Fruit fly (Drosophila melanogaster) whole organism, embryonic: ENCODE measurements around the gene CG46309.

ENCODE experiments used
- Blimp-1 ChIP-seq: fragments of 200-800 bp; sonication (Bioruptor generic); optimal IDR thresholded peaks from 3 replicates; lab custom pipeline; 2018; ENCODE audit warnings: missing biosample characterization, missing genetic modification characterization, mild to moderate bottlenecking, moderate library complexity, missing genetic modification reagents
- BtbVII ChIP-seq: fragments of 200-800 bp; sonication (Bioruptor generic); optimal IDR thresholded peaks from 3 replicates; lab custom pipeline; 2017; ENCODE audit warnings: missing biosample characterization, mild to moderate bottlenecking, missing genetic modification characterization
- CG10366 ChIP-seq: fragments of 200-800 bp; sonication (Bioruptor generic); IDR thresholded peaks from 2 replicates; pipeline ENCODE4 v1.3.6; 2022; ENCODE audit warnings: missing biosample characterization, missing genetic modification characterization
- CG12071 ChIP-seq: fragments of 200-800 bp; sonication (Bioruptor generic); optimal IDR thresholded peaks from 3 replicates; lab custom pipeline; 2018; ENCODE audit warnings: missing biosample characterization, mild to moderate bottlenecking, missing genetic modification characterization
- CG15601 ChIP-seq: fragments of 200-800 bp; sonication (Bioruptor generic); optimal IDR thresholded peaks from 3 replicates; lab custom pipeline; 2019; ENCODE audit warnings: missing biosample characterization, mild to moderate bottlenecking, missing genetic modification characterization, moderate library complexity
- CG17568 ChIP-seq: fragments of 200-800 bp; sonication (Bioruptor generic); optimal IDR thresholded peaks from 2 replicates; lab custom pipeline; 2018; ENCODE audit warnings: missing biosample characterization, mild to moderate bottlenecking, missing genetic modification characterization, moderate library complexity
- CG18476 ChIP-seq: fragments of 200-800 bp; sonication (Bioruptor generic); optimal IDR thresholded peaks from 2 replicates; lab custom pipeline; 2016; ENCODE audit warnings: missing biosample characterization, mild to moderate bottlenecking, missing genetic modification characterization
- CG2129 ChIP-seq: fragments of 200-800 bp; sonication (Bioruptor generic); IDR thresholded peaks from 2 replicates; pipeline ENCODE4 v1.3.6; 2022; ENCODE audit warnings: missing biosample characterization, missing genetic modification characterization; ENCODE audit not compliant: partially characterized antibody
- CG2199 ChIP-seq: fragments of 200-800 bp; sonication (Bioruptor generic); IDR thresholded peaks from 3 replicates; pipeline ENCODE4 v1.3.6; 2022; ENCODE audit warnings: missing biosample characterization, missing genetic modification characterization
- CG32532 ChIP-seq: fragments of 200-800 bp; sonication (Bioruptor generic); IDR thresholded peaks from 2 replicates; pipeline ENCODE4 v1.3.6; 2022; ENCODE audit warnings: missing biosample characterization, missing genetic modification characterization
- CG34376 ChIP-seq: fragments of 200-800 bp; sonication (Bioruptor generic); optimal IDR thresholded peaks from 2 replicates; lab custom pipeline; 2018; ENCODE audit warnings: missing biosample characterization, mild to moderate bottlenecking, missing genetic modification characterization
- CG8924 ChIP-seq: fragments of 200-800 bp; optimal IDR thresholded peaks from 3 replicates; lab custom pipeline; 2019; ENCODE audit warnings: missing biosample characterization, mild to moderate bottlenecking, missing genetic modification characterization, moderate library complexity
- CkIIα-i1 ChIP-seq: fragments of 200-800 bp; sonication (Bioruptor generic); IDR thresholded peaks from 2 replicates; pipeline ENCODE4 v1.3.6; 2022; ENCODE audit warnings: missing biosample characterization, missing genetic modification characterization
- CrebB ChIP-seq: fragments of 200-800 bp; sonication (Bioruptor generic); optimal IDR thresholded peaks from 3 replicates; lab custom pipeline; 2018; ENCODE audit warnings: missing biosample characterization, mild to moderate bottlenecking, missing genetic modification characterization
- Dp ChIP-seq: fragments of 200-800 bp; sonication (Bioruptor generic); optimal IDR thresholded peaks from 2 replicates; lab custom pipeline; 2018; ENCODE audit warnings: missing biosample characterization, mild to moderate bottlenecking, missing genetic modification characterization, moderate library complexity
- Hmr ChIP-seq: fragments of 200-800 bp; sonication (Bioruptor generic); optimal IDR thresholded peaks from 3 replicates; lab custom pipeline; 2017; ENCODE audit warnings: mild to moderate bottlenecking, missing biosample characterization, missing genetic modification reagents, missing genetic modification characterization
- MBD-R2 ChIP-seq: fragments of 200-800 bp; sonication (Bioruptor generic); IDR thresholded peaks from 2 replicates; pipeline ENCODE4 v1.3.6; 2022; ENCODE audit warnings: missing biosample characterization, missing genetic modification characterization
- Med ChIP-seq: fragments of 200-800 bp; sonication (Bioruptor generic); peaks from one replicate; lab custom pipeline; 2016; ENCODE audit warnings: missing biosample characterization, missing genetic modification characterization, mild to moderate bottlenecking, inconsistent platforms, moderate library complexity
- Nf-YC ChIP-seq: fragments of 200-800 bp; optimal IDR thresholded peaks from 3 replicates; lab custom pipeline; 2019; ENCODE audit warnings: missing biosample characterization, mild to moderate bottlenecking, missing genetic modification characterization, moderate library complexity
- Oli ChIP-seq: fragments of 200-800 bp; sonication (Bioruptor generic); optimal IDR thresholded peaks from 2 replicates; lab custom pipeline; 2018; ENCODE audit warnings: missing biosample characterization, mild to moderate bottlenecking, missing genetic modification characterization, moderate library complexity
- Pdp1 ChIP-seq, 2 experiments: fragments of 200-800 bp; sonication (Bioruptor generic); optimal IDR thresholded peaks; 3 replicates each; lab custom pipeline; 2016; ENCODE audit warnings: missing biosample characterization in 2 of 2, missing genetic modification characterization in 2 of 2, mild to moderate bottlenecking in 1 of 2, moderate library complexity in 1 of 2
- Trl ChIP-seq, 3 experiments: fragments of >200 bp in 2 of 3; fragments of 200-800 bp in 1 of 3; sonication (Bioruptor generic) in 1 of 3; optimal IDR thresholded peaks; 2 replicates in 1 of 3; 3 replicates in 2 of 3; lab custom pipeline; 2016 to 2017; ENCODE audit warnings: missing biosample characterization in 1 of 3, missing genetic modification characterization in 1 of 3
- ab ChIP-seq: fragments of 200-800 bp; sonication (Bioruptor generic); optimal IDR thresholded peaks from 2 replicates; lab custom pipeline; 2016; ENCODE audit warnings: missing biosample characterization, missing genetic modification characterization
- abd-A ChIP-seq: fragments of 200-800 bp; sonication (Bioruptor generic); optimal IDR thresholded peaks from 3 replicates; lab custom pipeline; 2019; ENCODE audit warnings: missing biosample characterization, mild to moderate bottlenecking, missing genetic modification characterization, moderate library complexity
- cg ChIP-seq: fragments of 200-800 bp; sonication (Bioruptor generic); optimal IDR thresholded peaks from 3 replicates; lab custom pipeline; 2019; ENCODE audit warnings: missing biosample characterization, mild to moderate bottlenecking, missing genetic modification characterization, moderate library complexity
- danr ChIP-seq: fragments of 200-800 bp; sonication (Bioruptor generic); IDR thresholded peaks from 2 replicates; pipeline ENCODE4 v1.3.6; 2022; ENCODE audit warnings: missing biosample characterization, missing genetic modification characterization
- disco-r ChIP-seq: fragments of 200-800 bp; sonication (Bioruptor generic); optimal IDR thresholded peaks from 2 replicates; lab custom pipeline; 2016; ENCODE audit warnings: missing biosample characterization, missing genetic modification characterization
- ewg ChIP-seq: fragments of 200-800 bp; sonication (Bioruptor generic); optimal IDR thresholded peaks from 3 replicates; lab custom pipeline; 2017; ENCODE audit warnings: mild to moderate bottlenecking, missing biosample characterization, missing genetic modification reagents, missing genetic modification characterization
- exex ChIP-seq: fragments of 200-800 bp; sonication (Bioruptor generic); optimal IDR thresholded peaks from 4 replicates; lab custom pipeline; 2018; ENCODE audit warnings: missing biosample characterization, mild to moderate bottlenecking, missing genetic modification characterization, moderate library complexity
- ftz-f1 ChIP-seq: fragments of 200-800 bp; sonication (Bioruptor generic); optimal IDR thresholded peaks from 2 replicates; lab custom pipeline; 2016; ENCODE audit warnings: missing biosample characterization, missing genetic modification characterization
- gem ChIP-seq: fragments of 200-800 bp; sonication (Bioruptor generic); optimal IDR thresholded peaks from 2 replicates; lab custom pipeline; 2019; ENCODE audit warnings: missing biosample characterization, mild to moderate bottlenecking, missing genetic modification characterization, moderate library complexity
- grn ChIP-seq: fragments of 200-800 bp; sonication (Bioruptor generic); optimal IDR thresholded peaks from 3 replicates; lab custom pipeline; 2017; ENCODE audit warnings: missing biosample characterization, missing genetic modification characterization
- gt ChIP-seq: fragments of 200-800 bp; sonication (Bioruptor generic); IDR thresholded peaks from 2 replicates; pipeline ENCODE4 v1.3.6; 2022; ENCODE audit warnings: missing biosample characterization, missing genetic modification characterization
- kay ChIP-seq: fragments of 200-800 bp; sonication (Bioruptor generic); optimal IDR thresholded peaks from 2 replicates; lab custom pipeline; 2016; ENCODE audit warnings: missing biosample characterization, missing genetic modification characterization
- lab ChIP-seq: fragments of 200-800 bp; sonication (Bioruptor generic); optimal IDR thresholded peaks from 3 replicates; lab custom pipeline; 2017; ENCODE audit warnings: missing biosample characterization, missing genetic modification characterization, mild to moderate bottlenecking, moderate library complexity, missing genetic modification reagents
- lbe ChIP-seq: fragments of 200-800 bp; sonication (Bioruptor generic); optimal IDR thresholded peaks from 2 replicates; lab custom pipeline; 2016; ENCODE audit warnings: missing biosample characterization, mild to moderate bottlenecking, missing genetic modification characterization
- mirr ChIP-seq: fragments of 200-800 bp; sonication (Bioruptor generic); optimal IDR thresholded peaks from 3 replicates; lab custom pipeline; 2018; ENCODE audit warnings: missing biosample characterization, mild to moderate bottlenecking, missing genetic modification characterization
- nom ChIP-seq: fragments of 200-800 bp; sonication (Bioruptor generic); optimal IDR thresholded peaks from 2 replicates; lab custom pipeline; 2017; ENCODE audit warnings: missing biosample characterization, missing genetic modification characterization, mild to moderate bottlenecking, moderate library complexity, missing genetic modification reagents
- oc ChIP-seq: fragments of 200-800 bp; sonication (Bioruptor generic); optimal IDR thresholded peaks from 2 replicates; lab custom pipeline; 2018; ENCODE audit warnings: missing biosample characterization, mild to moderate bottlenecking, missing genetic modification characterization, moderate library complexity
- pros ChIP-seq: fragments of 200-800 bp; sonication (Bioruptor generic); optimal IDR thresholded peaks from 3 replicates; lab custom pipeline; 2019; ENCODE audit warnings: missing biosample characterization, mild to moderate bottlenecking, missing genetic modification characterization, moderate library complexity
- rib ChIP-seq: fragments of 200-800 bp; sonication (Bioruptor generic); IDR thresholded peaks from 2 replicates; pipeline ENCODE4 v1.3.6; 2022; ENCODE audit warnings: missing biosample characterization, missing genetic modification characterization
- sd ChIP-seq: fragments of 200-800 bp; sonication (Bioruptor generic); optimal IDR thresholded peaks from 3 replicates; lab custom pipeline; 2018; ENCODE audit warnings: missing biosample characterization, mild to moderate bottlenecking, missing genetic modification characterization, moderate library complexity
- sr ChIP-seq: fragments of 200-800 bp; sonication (Bioruptor generic); IDR thresholded peaks from 3 replicates; pipeline ENCODE4 v1.3.6; 2022; ENCODE audit warnings: missing biosample characterization, missing genetic modification characterization
- stwl ChIP-seq: fragments of 200-800 bp; sonication (Bioruptor generic); optimal IDR thresholded peaks from 3 replicates; lab custom pipeline; 2018; ENCODE audit warnings: missing biosample characterization, mild to moderate bottlenecking, missing genetic modification characterization, moderate library complexity
- sug ChIP-seq: fragments of 200-800 bp; optimal IDR thresholded peaks from 2 replicates; lab custom pipeline; 2019; ENCODE audit warnings: missing biosample characterization, mild to moderate bottlenecking, missing genetic modification characterization, moderate library complexity
- vvl ChIP-seq: fragments of 200-800 bp; sonication (Bioruptor generic); IDR thresholded peaks from 2 replicates; pipeline ENCODE4 v1.3.6; 2022; ENCODE audit warnings: missing biosample characterization, missing genetic modification characterization
- zfh1 ChIP-seq: fragments of 200-800 bp; sonication (Bioruptor generic); IDR thresholded peaks from 3 replicates; pipeline ENCODE4 v1.3.6; 2022; ENCODE audit warnings: missing biosample characterization, missing genetic modification characterization

The CG46309 gene

dm6 chr2L:16256118-16256435, 4.5 kb upstream of the CG46309 start:
- TF ChIP-seq ewg (GFP tag; lab: Kevin White, UChicago) (no peak), kay (no peak), sr (GFP tag; lab: Robert Waterston, UW) (no peak), disco-r (no peak), Oli (no peak), CG10366 (GFP tag; lab: Robert Waterston, UW) (no peak), MBD-R2 (no peak), Dp (GFP tag; lab: Kevin White, UChicago) (no peak), danr (GFP tag; lab: Robert Waterston, UW) (no peak), Trl (optimal IDR thresholded peaks at IDR 0.05; lab: Kevin White, UChicago) (peak in 1 of 2 experiments; percentile 28), Trl (GFP tag; optimal IDR thresholded peaks at IDR 0.05; lab: Kevin White, UChicago) (no peak), vvl (GFP tag; lab: Robert Waterston, UW) (no peak), CG17568 (GFP tag; lab: Kevin White, UChicago) (peak; percentile 14), CG18476 (no peak), CG8924 (no peak), CG2129 (GFP tag; lab: Robert Waterston, UW) (no peak), grn (GFP tag; lab: Kevin White, UChicago) (peak; percentile 9), CG32532 (GFP tag; lab: Robert Waterston, UW) (no peak), gt (GFP tag; lab: Robert Waterston, UW) (no peak), CG2199 (0 out of 3 replicates have a peak, but pooled peaks have one; percentile 2), Med (GFP tag; lab: Kevin White, UChicago) (peak; percentile 68)

DNA sequence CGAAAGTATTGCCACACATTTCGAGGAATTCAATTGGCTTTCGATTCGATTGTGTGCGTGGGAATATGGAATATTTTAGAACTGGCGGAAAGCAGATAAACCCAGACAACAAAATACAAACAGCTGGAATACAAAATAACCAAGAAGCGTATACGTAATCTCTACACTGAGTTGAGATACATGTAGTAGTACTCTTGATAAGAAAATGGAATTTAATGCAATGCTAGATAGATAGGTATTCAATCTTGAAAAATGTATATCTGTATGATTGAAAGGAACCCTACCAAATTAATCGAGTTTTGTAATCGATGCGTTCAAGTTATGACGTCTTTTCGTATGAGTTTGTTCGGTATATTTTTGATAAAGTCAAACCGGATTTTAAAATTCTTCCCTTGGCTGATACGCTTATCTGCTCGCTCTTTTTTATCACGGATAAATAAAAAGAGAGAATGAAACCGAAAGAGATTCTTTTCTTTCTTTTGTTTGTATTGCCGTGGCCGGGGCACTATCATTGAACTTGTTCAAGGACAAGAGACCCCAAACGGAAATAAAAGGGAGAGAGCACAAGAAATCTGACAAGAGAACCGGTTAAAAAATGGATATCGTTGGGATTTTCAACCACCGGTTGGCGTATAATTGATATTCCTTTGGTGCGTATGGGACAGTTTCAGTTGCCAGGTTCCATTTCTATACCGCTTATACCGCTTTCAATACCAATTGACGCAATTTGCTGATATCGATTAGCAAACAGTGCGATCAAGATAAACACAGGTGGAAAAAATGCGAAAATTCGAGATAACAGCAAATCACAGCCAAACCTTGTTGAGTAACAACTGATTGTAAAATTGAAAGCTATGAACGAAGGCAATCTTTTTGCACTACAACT, 3.9 kb upstream of the CG46309 start:
- TF ChIP-seq nom (GFP tag; lab: Kevin White, UChicago) (peak; percentile 78), BtbVII (GFP tag; lab: Kevin White, UChicago) (peak; percentile 16), CG15601 (tag; lab: Kevin White, UChicago) (peak; percentile 39), ftz-f1 (peak; percentile 8), sd (peak; percentile 88), Hmr (GFP tag; lab: Kevin White, UChicago) (no peak), CkIIα-i1 (GFP tag; lab: Robert Waterston, UW) (no peak), Trl (optimal IDR thresholded peaks at IDR 0.05; lab: Kevin White, UChicago) (peak in 1 of 2 experiments; percentile 35), Trl (GFP tag; optimal IDR thresholded peaks at IDR 0.05; lab: Kevin White, UChicago) (no peak), zfh1 (no peak), rib (GFP tag; lab: Robert Waterston, UW) (peak; percentile 73; the same call in 1 of the 2 replicates), pros (peak; percentile 21), exex (tag; lab: Kevin White, UChicago) (peak; percentile 66), Nf-YC (tag; lab: Kevin White, UChicago) (peak; percentile 5), lbe (GFP tag; lab: Kevin White, UChicago) (peak; percentile 13), Pdp1 (GFP tag; optimal IDR thresholded peaks at IDR 0.05; lab: Kevin White, UChicago) (peak in 1 of 2 experiments; percentile 87), abd-A (tag; lab: Kevin White, UChicago) (no peak), CG12071 (GFP tag; lab: Kevin White, UChicago) (no peak), CG34376 (peak; percentile 36), Blimp-1 (GFP tag; lab: Kevin White, UChicago) (peak; percentile 16), gem (tag; lab: Kevin White, UChicago) (peak; percentile 76), grn (GFP tag; lab: Kevin White, UChicago) (peak; percentile 65), stwl (peak; percentile 51), oc (no peak), cg (GFP tag; lab: Kevin White, UChicago) (peak; percentile 19), sug (tag; lab: Kevin White, UChicago) (peak; percentile 26), mirr (GFP tag; lab: Kevin White, UChicago) (peak; percentile 95), lab (GFP tag; lab: Kevin White, UChicago) (peak; percentile 11), ab (no peak), CrebB (no peak)
